Worm (Caenorhabditis elegans) whole organism, L4 larva: ENCODE measurements around the gene F22E5.2.

Source experiments
- Y48G9A.11 ChIP-seq: fragments of 200-800 bp; sonication (Bioruptor generic); IDR thresholded peaks from 2 replicates; pipeline ENCODE4 v1.3.6; 2022; ENCODE audit warnings: missing genetic modification reagents, missing genetic modification characterization, missing compliant biosample characterization
- ZK546.5 ChIP-seq, 2 experiments: sonication (generic microtip); optimal IDR thresholded peaks; 2 replicates each; lab custom pipeline; 2017; ENCODE audit warnings: missing biosample characterization in 2 of 2, missing genetic modification characterization in 2 of 2
- ceh-28 ChIP-seq: fragments of 150-350 bp; optimal IDR thresholded peaks from 2 replicates; lab custom pipeline; 2014; ENCODE audit warnings: missing biosample characterization, missing genetic modification reagents, missing genetic modification characterization
- cey-2 ChIP-seq: sonication (generic microtip); optimal IDR thresholded peaks from 3 replicates; lab custom pipeline; 2017; ENCODE audit warnings: missing genetic modification characterization, mild to moderate bottlenecking, missing compliant biosample characterization, antibody characterized with exemption, borderline replicate concordance; ENCODE audit not compliant: insufficient read depth
- egl-27 ChIP-seq: sonication (generic microtip); optimal IDR thresholded peaks from 3 replicates; lab custom pipeline; 2017; ENCODE audit warnings: missing biosample characterization, missing genetic modification reagents, missing genetic modification characterization
- hif-1 ChIP-seq, 2 experiments: sonication (generic microtip); optimal IDR thresholded peaks; 2 replicates each; lab custom pipeline; 2016 to 2017; ENCODE audit warnings: missing compliant biosample characterization in 2 of 2, missing genetic modification characterization in 2 of 2, missing genetic modification reagents in 2 of 2, missing genotype in 2 of 2, mild to moderate bottlenecking in 1 of 2
- hlh-30 ChIP-seq: sonication (generic microtip); optimal IDR thresholded peaks from 2 replicates; lab custom pipeline; 2017; ENCODE audit warnings: antibody characterized with exemption, mild to moderate bottlenecking, missing genetic modification characterization, missing compliant biosample characterization; ENCODE audit not compliant: insufficient read depth
- lin-39 ChIP-seq: fragments of 150-350 bp; optimal IDR thresholded peaks from 2 replicates; lab custom pipeline; 2014; ENCODE audit warnings: missing biosample characterization, missing genetic modification reagents, missing genetic modification characterization
- lsy-2 ChIP-seq, 2 experiments: fragments of 150-350 bp in 1 of 2; sonication (generic microtip) in 1 of 2; optimal IDR thresholded peaks; 2 replicates each; lab custom pipeline; 2014 to 2017; ENCODE audit warnings: missing biosample characterization in 2 of 2, missing genetic modification characterization in 2 of 2
- mdl-1 ChIP-seq, 2 experiments: fragments of 150-350 bp in 1 of 2; sonication (generic microtip) in 1 of 2; optimal IDR thresholded peaks; 2 replicates each; lab custom pipeline; 2014 to 2017; ENCODE audit warnings: missing biosample characterization in 2 of 2, missing genetic modification characterization in 2 of 2
- unc-130 ChIP-seq: sonication (generic microtip); optimal IDR thresholded peaks from 2 replicates; lab custom pipeline; 2016; ENCODE audit warnings: missing genetic modification reagents, missing genetic modification characterization, missing compliant biosample characterization
- unc-62 ChIP-seq, 3 experiments: fragments of 150-350 bp in 1 of 3; sonication (generic microtip); optimal IDR thresholded peaks in 2 of 3; peaks in 1 of 3; 1 replicate in 1 of 3; 2 replicates in 2 of 3; lab custom pipeline; 2014 to 2017; ENCODE audit warnings: missing biosample characterization in 3 of 3, missing genetic modification characterization in 3 of 3, missing genetic modification reagents in 3 of 3, missing genotype in 1 of 3
- ztf-11 ChIP-seq: fragments of 150-350 bp; optimal IDR thresholded peaks from 2 replicates; lab custom pipeline; 2014; ENCODE audit warnings: missing biosample characterization, missing genetic modification characterization

DNA sequence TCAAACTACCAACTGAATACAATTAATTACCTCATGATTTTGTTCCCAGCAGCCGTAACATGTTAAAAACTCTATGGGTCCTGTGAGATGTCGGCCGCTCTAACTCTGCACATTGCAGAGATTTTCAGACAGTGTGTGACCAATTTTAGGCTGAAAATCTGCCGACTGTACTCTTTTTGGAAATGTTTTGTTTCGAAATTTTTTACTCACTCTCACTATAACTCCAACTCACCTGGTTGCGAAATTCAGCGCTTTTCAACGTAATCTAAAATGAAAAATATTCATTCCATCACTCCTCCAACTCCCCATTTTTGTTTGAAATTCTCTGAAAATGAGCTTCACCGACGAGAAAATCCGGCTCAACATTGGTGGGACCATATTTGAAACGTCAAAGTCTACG lies 15.6 kb upstream of the F22E5.2 start, which contains the start of the genes F22E5.13 and F22E5.6:
- TF ChIP-seq lin-39 (tag; lab: Kevin White, UChicago) (no peak), unc-62 (GFP tag; optimal IDR thresholded peaks at IDR 0.05 in 1 of 2; lab: Kevin White, UChicago) (no peak), unc-62 (tag; optimal IDR thresholded peaks at IDR 0.05; lab: Kevin White, UChicago) (no peak), hif-1 (tag; optimal IDR thresholded peaks at IDR 0.05; lab: Kevin White, UChicago) (no peak), cey-2 (no peak), ZK546.5 (tag; optimal IDR thresholded peaks at IDR 0.05; lab: Kevin White, UChicago) (no peak), ceh-28 (tag; lab: Kevin White, UChicago) (no peak), egl-27 (tag; lab: Kevin White, UChicago) (no peak), unc-130 (GFP tag; lab: Kevin White, UChicago) (no peak), mdl-1 (tag; optimal IDR thresholded peaks at IDR 0.05; lab: Kevin White, UChicago) (no peak), ztf-11 (no peak), lsy-2 (tag; optimal IDR thresholded peaks at IDR 0.05; lab: Kevin White, UChicago) (no peak), hlh-30 (no peak), Y48G9A.11 (no peak)
